Worm (Caenorhabditis elegans): Measurements from ENCODE around the gene F01D5.6.

ce11 chrII:14016865-14017264 is 10.6 kb downstream of the F01D5.6 start, which contains the start of gene cyp-37A1:
- TF ChIP-seq mdl-1 (tag; optimal IDR thresholded peaks at IDR 0.05) (no peak), gei-8 (GFP tag; optimal IDR thresholded peaks at IDR 0.05) (no peak), aly-2 (tag; optimal IDR thresholded peaks at IDR 0.05) (no peak), unc-39 (tag; optimal IDR thresholded peaks at IDR 0.05) (no peak)

Measured in whole organism, L4 larva.